Worm (Caenorhabditis elegans): Measurements from ENCODE around the gene math-8.

The math-8 gene

ce11 chrII:1912741-1913140 is 23.8 kb upstream of the math-8 start, which contains the start of gene math-31:
Gene math-31, minus strand, starts transcription at chrII:1912841.
- TF ChIP-seq hmbx-1 (tag; optimal IDR thresholded peaks at IDR 0.05) (no peak), ceh-36 (tag; optimal IDR thresholded peaks at IDR 0.05) (no peak), B0310.2 (tag; optimal IDR thresholded peaks at IDR 0.05) (no peak), hmg-4 (GFP tag; optimal IDR thresholded peaks at IDR 0.05) (no peak), tbx-37 (GFP tag; conservative IDR thresholded peaks at IDR 0.05) (no peak), hnd-1 (tag; optimal IDR thresholded peaks at IDR 0.05) (no peak), scrt-1 (GFP tag; IDR thresholded peaks at IDR 0.05) (no peak), tbx-11 (GFP tag; IDR thresholded peaks at IDR 0.05) (no peak), ceh-13 (GFP tag; optimal IDR thresholded peaks at IDR 0.05) (no peak), sea-1 (GFP tag; conservative IDR thresholded peaks at IDR 0.05) (no peak), ets-7 (tag; optimal IDR thresholded peaks at IDR 0.05) (no peak), F13C5.2 (tag; optimal IDR thresholded peaks at IDR 0.05) (no peak), flt-1 (GFP tag; IDR thresholded peaks at IDR 0.05) (no peak), ama-1 (optimal IDR thresholded peaks at IDR 0.05) (no peak), tra-4 (tag; optimal IDR thresholded peaks at IDR 0.05) (no peak)

DNA sequence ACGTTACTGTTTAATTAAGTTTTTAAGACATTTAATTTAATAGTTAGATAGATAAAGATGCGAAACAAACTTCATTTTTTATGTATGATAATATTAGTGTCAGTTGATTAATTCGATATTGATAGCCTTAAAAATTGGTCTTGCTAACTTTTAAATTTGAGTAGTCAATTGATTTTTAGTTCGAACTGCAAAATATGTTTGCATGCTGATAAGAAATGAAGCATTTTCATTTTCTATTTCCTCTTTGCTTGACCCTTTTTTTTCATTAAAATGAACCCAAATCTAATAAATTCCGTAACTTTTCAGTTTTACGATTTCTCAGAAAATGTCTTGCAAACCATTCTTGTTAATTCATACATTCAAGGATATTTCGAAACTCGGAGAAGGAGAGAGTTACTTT is 16.1 kb upstream of the math-8 start, which contains the start of gene math-22:
math-22 (plus strand) TSS at position 301 of the 400 bp plus-strand sequence.
- TF ChIP-seq hmg-4 (GFP tag; optimal IDR thresholded peaks at IDR 0.05): no peak
- no peak for TF ChIP-seq hnd-1 (tag; optimal IDR thresholded peaks at IDR 0.05)
- TF ChIP-seq pes-1 (GFP tag; IDR thresholded peaks at IDR 0.05): no peak
- no peak for TF ChIP-seq ama-1 (optimal IDR thresholded peaks at IDR 0.05)
- no peak for TF ChIP-seq sea-1 (GFP tag; conservative IDR thresholded peaks at IDR 0.05)
- no peak for TF ChIP-seq hmbx-1 (tag; optimal IDR thresholded peaks at IDR 0.05)
- no peak for TF ChIP-seq tbx-37 (GFP tag; conservative IDR thresholded peaks at IDR 0.05)
- no peak for TF ChIP-seq aly-1 (tag; optimal IDR thresholded peaks at IDR 0.05)
- TF ChIP-seq B0310.2 (tag; optimal IDR thresholded peaks at IDR 0.05): no peak
- no peak for TF ChIP-seq ceh-13 (GFP tag; optimal IDR thresholded peaks at IDR 0.05)
- no peak for TF ChIP-seq tra-4 (tag; optimal IDR thresholded peaks at IDR 0.05)
- TF ChIP-seq flt-1 (GFP tag; IDR thresholded peaks at IDR 0.05): no peak

DNA sequence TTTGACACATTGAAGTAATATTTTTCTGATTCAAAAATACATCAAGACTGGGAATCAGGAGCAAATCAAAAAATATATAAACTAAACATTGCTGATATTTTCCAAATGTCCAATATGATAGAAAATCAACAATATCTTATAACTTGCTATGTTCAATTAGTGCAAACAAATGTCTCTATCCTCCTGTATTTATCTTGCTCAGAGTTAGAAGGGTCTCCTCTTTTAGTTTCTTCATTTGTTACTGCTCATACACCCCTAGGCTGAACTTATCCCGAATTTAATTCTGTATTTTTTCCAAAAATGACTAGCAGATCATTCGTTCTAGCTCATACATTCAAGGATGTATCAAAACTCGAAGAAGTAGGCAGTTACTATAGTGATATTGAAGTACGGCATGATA is 13.0 kb upstream of the math-8 start, which contains the start of gene math-23:
math-23 (plus strand) TSS at position 301 of the 400 bp plus-strand sequence.
- no peak for TF ChIP-seq ets-7 (tag; optimal IDR thresholded peaks at IDR 0.05)
- no peak for TF ChIP-seq hnd-1 (tag; optimal IDR thresholded peaks at IDR 0.05)
- no peak for TF ChIP-seq B0310.2 (tag; optimal IDR thresholded peaks at IDR 0.05)
- TF ChIP-seq hmbx-1 (tag; optimal IDR thresholded peaks at IDR 0.05): no peak
- no peak for TF ChIP-seq aly-1 (tag; optimal IDR thresholded peaks at IDR 0.05)
- TF ChIP-seq pes-1 (GFP tag; IDR thresholded peaks at IDR 0.05): no peak
- no peak for TF ChIP-seq ama-1 (optimal IDR thresholded peaks at IDR 0.05)
- no peak for TF ChIP-seq ceh-36 (tag; optimal IDR thresholded peaks at IDR 0.05)
- TF ChIP-seq flt-1 (GFP tag; IDR thresholded peaks at IDR 0.05): no peak
- no peak for TF ChIP-seq tbx-37 (GFP tag; conservative IDR thresholded peaks at IDR 0.05)
- TF ChIP-seq ceh-13 (GFP tag; optimal IDR thresholded peaks at IDR 0.05): no peak
- no peak for TF ChIP-seq tbx-11 (GFP tag; IDR thresholded peaks at IDR 0.05)
- TF ChIP-seq hmg-4 (GFP tag; optimal IDR thresholded peaks at IDR 0.05): no peak
- no peak for TF ChIP-seq F13C5.2 (tag; optimal IDR thresholded peaks at IDR 0.05)

- TF ChIP-seq tra-4 (tag; optimal IDR thresholded peaks at IDR 0.05) (no peak), tbx-11 (GFP tag; IDR thresholded peaks at IDR 0.05) (no peak), hmbx-1 (tag; optimal IDR thresholded peaks at IDR 0.05) (no peak), scrt-1 (GFP tag; IDR thresholded peaks at IDR 0.05) (no peak), ceh-13 (GFP tag; optimal IDR thresholded peaks at IDR 0.05) (no peak), ama-1 (optimal IDR thresholded peaks at IDR 0.05) (no peak)
Measured at ce11 chrII:1899934-1900333, 11.0 kb upstream of the math-8 start, which contains the start of gene math-24. Gene math-24, plus strand, starts transcription at chrII:1900234.

DNA sequence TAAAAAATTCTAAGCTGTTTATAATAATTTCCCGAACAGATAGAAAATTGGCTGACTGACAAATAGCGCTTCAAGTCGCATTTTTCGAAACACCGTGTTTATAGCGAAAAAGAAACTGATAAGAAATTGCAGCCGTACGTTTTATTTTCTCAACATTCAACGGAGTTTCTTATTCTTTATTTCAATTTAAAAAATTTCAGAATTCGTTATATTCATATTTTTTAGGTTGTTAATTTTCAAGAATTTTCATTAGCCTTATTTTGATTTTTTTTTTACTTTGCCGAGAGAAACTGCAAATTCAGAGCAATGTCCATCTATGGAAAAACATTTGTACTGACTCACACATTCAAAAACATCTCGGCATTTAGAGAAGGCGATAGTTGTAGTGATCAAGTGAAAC is 9.0 kb upstream of the math-8 start, which contains the start of gene C46F9.6:
C46F9.6 (plus strand) TSS at position 301 of the 400 bp plus-strand sequence.
- TF ChIP-seq tbx-11 (GFP tag; IDR thresholded peaks at IDR 0.05): no peak
- no peak for TF ChIP-seq hmbx-1 (tag; optimal IDR thresholded peaks at IDR 0.05)
- no peak for TF ChIP-seq tbx-37 (GFP tag; conservative IDR thresholded peaks at IDR 0.05)
- TF ChIP-seq ceh-13 (GFP tag; optimal IDR thresholded peaks at IDR 0.05): no peak
- TF ChIP-seq tra-4 (tag; optimal IDR thresholded peaks at IDR 0.05): no peak
- TF ChIP-seq pes-1 (GFP tag; IDR thresholded peaks at IDR 0.05): no peak
- TF ChIP-seq B0310.2 (tag; optimal IDR thresholded peaks at IDR 0.05): no peak
- no peak for TF ChIP-seq F13C5.2 (tag; optimal IDR thresholded peaks at IDR 0.05)
- TF ChIP-seq flt-1 (GFP tag; IDR thresholded peaks at IDR 0.05): no peak
- TF ChIP-seq ets-7 (tag; optimal IDR thresholded peaks at IDR 0.05): no peak

DNA sequence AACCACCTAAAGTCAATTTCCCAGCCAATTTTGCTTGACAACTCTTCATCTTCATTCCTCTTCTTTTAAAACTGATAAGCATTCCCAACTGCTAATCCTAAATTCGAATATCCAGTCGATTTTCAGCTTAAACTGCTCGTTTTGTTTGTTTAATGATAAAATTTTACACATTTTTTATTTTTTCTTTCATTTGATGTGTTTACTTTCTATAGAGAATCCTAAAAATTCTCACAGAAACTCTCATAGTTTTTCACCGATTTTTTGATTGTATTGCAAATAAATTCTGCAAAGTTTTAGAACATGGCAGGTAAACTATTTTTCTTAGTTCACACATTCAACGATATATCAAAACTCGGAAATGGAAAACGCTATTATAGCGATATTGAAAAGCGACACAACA is 6.8 kb upstream of the math-8 start, which contains the start of gene math-25:
math-25 (plus strand) TSS at position 301 of the 400 bp plus-strand sequence.
- TF ChIP-seq tbx-11 (GFP tag; IDR thresholded peaks at IDR 0.05) (no peak), tra-4 (tag; optimal IDR thresholded peaks at IDR 0.05) (no peak), ama-1 (optimal IDR thresholded peaks at IDR 0.05) (no peak), aly-1 (tag; optimal IDR thresholded peaks at IDR 0.05) (no peak), F13C5.2 (tag; optimal IDR thresholded peaks at IDR 0.05) (no peak), hmg-4 (GFP tag; optimal IDR thresholded peaks at IDR 0.05) (no peak), ets-7 (tag; optimal IDR thresholded peaks at IDR 0.05) (no peak), flt-1 (GFP tag; IDR thresholded peaks at IDR 0.05) (no peak), tbx-37 (GFP tag; conservative IDR thresholded peaks at IDR 0.05) (no peak), sea-1 (GFP tag; conservative IDR thresholded peaks at IDR 0.05) (no peak), pes-1 (GFP tag; IDR thresholded peaks at IDR 0.05) (no peak), B0310.2 (tag; optimal IDR thresholded peaks at IDR 0.05) (no peak), ceh-13 (GFP tag; optimal IDR thresholded peaks at IDR 0.05) (no peak)

ce11 chrII:1895278-1895677 is 6.3 kb upstream of the math-8 start, which contains the start of gene C46F9.5:
Gene C46F9.5, plus strand, starts transcription at chrII:1895578.
- TF ChIP-seq hmbx-1 (tag; optimal IDR thresholded peaks at IDR 0.05) (no peak), pes-1 (GFP tag; IDR thresholded peaks at IDR 0.05) (no peak), F13C5.2 (tag; optimal IDR thresholded peaks at IDR 0.05) (no peak), ama-1 (optimal IDR thresholded peaks at IDR 0.05) (no peak), scrt-1 (GFP tag; IDR thresholded peaks at IDR 0.05) (no peak), hnd-1 (tag; optimal IDR thresholded peaks at IDR 0.05) (no peak), flt-1 (GFP tag; IDR thresholded peaks at IDR 0.05) (no peak), ets-7 (tag; optimal IDR thresholded peaks at IDR 0.05) (no peak), sea-1 (GFP tag; conservative IDR thresholded peaks at IDR 0.05) (no peak), B0310.2 (tag; optimal IDR thresholded peaks at IDR 0.05) (no peak)

Data from whole organism, early embryonic.